Worm (Caenorhabditis elegans): ENCODE results near the gene srd-31.

The srd-31 gene

DNA sequence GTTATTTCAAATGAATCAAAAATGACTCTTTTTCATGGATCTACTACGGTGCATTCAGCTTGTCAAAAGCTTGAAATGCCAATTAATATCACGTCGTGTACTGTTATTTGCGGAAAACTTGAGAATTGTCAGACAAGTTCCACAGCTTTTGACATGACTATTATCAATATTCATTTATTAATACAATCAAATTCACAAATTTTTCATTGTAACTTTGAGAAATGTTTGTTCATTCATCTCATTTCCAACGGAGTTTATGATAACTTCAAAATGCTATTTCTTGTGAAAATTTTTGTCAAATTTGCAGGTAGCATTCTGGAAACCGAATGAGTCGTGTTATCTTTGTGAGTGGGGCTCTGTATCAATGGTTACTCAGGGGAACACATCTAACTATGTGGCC lies 16.4 kb downstream of the srd-31 start, which contains the start of gene C50E3.15:
Gene C50E3.15, plus strand, starts transcription at position 301 of the 400 bp plus-strand sequence.
- TF ChIP-seq madf-2 (tag; optimal IDR thresholded peaks at IDR 0.05): no peak
- TF ChIP-seq hlh-13 (GFP tag; optimal IDR thresholded peaks at IDR 0.05): no peak
- TF ChIP-seq che-1 (tag; optimal IDR thresholded peaks at IDR 0.05): no peak
- no peak for TF ChIP-seq ceh-14 (tag; optimal IDR thresholded peaks at IDR 0.05)
- no peak for TF ChIP-seq C08G9.2 (tag; optimal IDR thresholded peaks at IDR 0.05)
- no peak for TF ChIP-seq rnt-1 (tag; optimal IDR thresholded peaks at IDR 0.05)
- no peak for TF ChIP-seq ceh-30 (tag; optimal IDR thresholded peaks at IDR 0.05)
- TF ChIP-seq ceh-22 (tag; optimal IDR thresholded peaks at IDR 0.05): no peak

DNA sequence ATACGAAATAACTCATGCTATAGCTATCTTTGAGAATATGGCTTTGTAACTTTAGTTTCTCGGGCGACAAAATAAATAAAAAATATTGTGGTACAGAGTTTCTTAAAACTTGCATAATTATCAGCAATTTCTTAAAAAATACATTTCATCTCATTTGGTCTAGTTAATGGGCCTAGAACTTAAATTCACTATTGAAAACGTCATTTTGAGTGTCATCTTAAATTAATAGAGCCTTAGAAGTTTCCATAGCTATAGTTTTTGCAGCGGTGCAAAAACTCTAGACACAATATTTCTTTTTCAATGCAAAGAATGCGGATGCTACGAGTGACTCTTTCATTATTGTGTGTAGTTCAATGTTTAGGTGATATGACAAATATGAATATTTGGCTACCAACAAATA lies 22.5 kb downstream of the srd-31 start, which contains the start of gene clec-215:
Gene clec-215, plus strand, starts transcription at position 301 of the 400 bp plus-strand sequence.
- TF ChIP-seq ceh-48 (tag; optimal IDR thresholded peaks at IDR 0.05) (no peak), elt-2 (tag; optimal IDR thresholded peaks at IDR 0.05) (no peak), syd-9 (tag; optimal IDR thresholded peaks at IDR 0.05) (no peak), gmeb-2 (tag; optimal IDR thresholded peaks at IDR 0.05) (no peak), lim-6 (tag; optimal IDR thresholded peaks at IDR 0.05) (no peak)

DNA sequence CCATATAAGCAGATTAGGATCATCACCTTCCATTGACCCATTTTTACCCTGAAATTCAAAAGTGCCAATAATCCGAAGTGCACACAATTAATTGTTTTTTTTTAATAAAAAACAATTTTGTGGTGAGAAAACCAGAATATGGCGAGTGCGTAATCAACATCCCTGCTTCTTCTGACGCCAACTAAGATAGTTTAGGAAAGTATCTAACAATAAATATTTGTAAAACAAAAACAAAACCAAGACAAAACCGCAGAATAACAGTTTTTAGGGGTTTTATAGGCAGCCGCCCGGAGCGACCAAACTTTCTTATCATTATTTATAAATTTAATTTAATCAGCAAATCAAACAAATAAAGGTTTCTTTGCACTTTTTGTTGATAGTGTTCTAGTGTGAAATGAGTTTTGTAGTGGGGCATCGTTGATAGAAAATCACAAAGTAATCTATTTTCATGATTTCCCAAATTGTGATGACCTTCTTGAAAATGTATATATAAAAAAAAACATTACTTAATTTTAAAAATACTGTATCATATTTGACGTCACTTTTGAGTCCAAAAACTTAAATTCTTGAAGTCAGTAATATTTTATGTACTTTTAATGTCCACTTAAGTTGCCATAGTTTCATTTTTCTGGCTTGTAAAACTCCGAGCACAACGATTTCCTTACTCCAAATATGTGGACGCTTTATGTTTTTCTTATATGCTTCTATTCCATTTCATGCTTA lies 24.7 kb downstream of the srd-31 start, which contains the start of the genes folt-3 and clec-214:
Gene folt-3, minus strand, starts transcription at position 51 of the 723 bp plus-strand sequence.
Gene clec-214, plus strand, starts transcription at position 673 of the 723 bp plus-strand sequence.
- TF ChIP-seq lin-11 (tag; optimal IDR thresholded peaks at IDR 0.05) (no peak), C08G9.2 (tag; optimal IDR thresholded peaks at IDR 0.05) (no peak), ceh-19 (GFP tag; optimal IDR thresholded peaks at IDR 0.05) (no peak), T23F11.4 (GFP tag; optimal IDR thresholded peaks at IDR 0.05) (no peak), unc-86 (tag; optimal IDR thresholded peaks at IDR 0.05) (no peak), unc-55 (GFP tag; optimal IDR thresholded peaks at IDR 0.05) (no peak), K09A11.1 (tag; optimal IDR thresholded peaks at IDR 0.05; ENCODE audit: insufficient read depth) (no peak), eyg-1 (tag; optimal IDR thresholded peaks at IDR 0.05) (no peak), ceh-22 (tag; optimal IDR thresholded peaks at IDR 0.05) (no peak), dmd-4 (tag; optimal IDR thresholded peaks at IDR 0.05; ENCODE audit: borderline replicate concordance) (no peak), ceh-30 (tag; optimal IDR thresholded peaks at IDR 0.05) (no peak), dve-1 (tag; optimal IDR thresholded peaks at IDR 0.05) (no peak), tbx-2 (tag; optimal IDR thresholded peaks at IDR 0.05) (no peak), madf-2 (tag; optimal IDR thresholded peaks at IDR 0.05) (no peak), hlh-6 (tag; optimal IDR thresholded peaks at IDR 0.05) (no peak)

DNA sequence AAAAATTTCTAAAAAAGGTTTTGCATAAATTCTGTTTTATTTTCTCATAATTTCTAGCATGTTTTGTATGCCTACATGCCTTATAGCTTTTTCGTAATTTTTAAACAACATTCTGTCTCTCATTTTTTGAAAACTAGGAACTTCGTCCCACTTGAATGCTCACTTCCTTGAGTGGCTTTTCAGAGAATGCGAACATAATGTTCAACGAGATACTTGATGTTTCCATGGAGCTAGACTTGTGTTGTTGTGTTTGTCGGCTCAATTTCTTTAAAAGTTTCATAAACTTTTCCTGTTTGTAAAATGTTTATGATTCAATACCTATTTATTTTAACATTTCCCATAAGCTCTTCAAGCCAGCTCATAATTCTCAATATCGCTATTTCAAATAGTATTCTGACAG lies 29.7 kb downstream of the srd-31 start, which contains the start of gene clec-213:
Gene clec-213, plus strand, starts transcription at position 301 of the 400 bp plus-strand sequence.
- TF ChIP-seq nhr-11 (tag; optimal IDR thresholded peaks at IDR 0.05) (no peak), madf-2 (tag; optimal IDR thresholded peaks at IDR 0.05) (no peak), ceh-34 (tag; optimal IDR thresholded peaks at IDR 0.05) (no peak), elt-2 (tag; optimal IDR thresholded peaks at IDR 0.05) (no peak), elt-4 (tag; optimal IDR thresholded peaks at IDR 0.05) (no peak), dve-1 (tag; optimal IDR thresholded peaks at IDR 0.05) (no peak), fkh-10 (GFP tag; optimal IDR thresholded peaks at IDR 0.05) (no peak), pros-1 (tag; optimal IDR thresholded peaks at IDR 0.05) (no peak)

DNA sequence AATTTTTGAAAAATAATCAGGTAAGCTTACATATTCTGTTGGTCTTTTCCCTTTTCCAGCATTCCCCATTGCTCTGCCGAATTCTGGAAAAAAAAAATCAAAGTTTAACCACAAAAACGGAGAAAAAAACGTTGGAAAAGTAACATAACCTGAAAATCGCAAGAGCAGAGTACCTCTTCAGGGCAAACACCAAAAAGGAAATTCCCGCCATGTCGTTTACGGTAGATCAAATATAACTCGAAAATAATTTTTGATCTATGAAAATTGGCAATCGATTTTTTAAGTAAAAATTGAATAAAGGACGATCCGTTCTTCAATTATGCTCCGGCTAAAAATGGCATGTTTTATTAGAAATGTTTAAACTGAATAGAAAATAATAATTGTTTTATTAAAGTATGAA lies 31.2 kb downstream of the srd-31 start, which contains the start of gene C50E3.11:
Gene C50E3.11, minus strand, starts transcription at position 83 of the 400 bp plus-strand sequence.
- no peak for TF ChIP-seq pag-3 (tag; optimal IDR thresholded peaks at IDR 0.05; ENCODE audit: borderline replicate concordance)
- no peak for TF ChIP-seq zip-5 (tag; optimal IDR thresholded peaks at IDR 0.05)
- no peak for TF ChIP-seq hlh-15 (tag; optimal IDR thresholded peaks at IDR 0.05)
- TF ChIP-seq ceh-31 (tag; optimal IDR thresholded peaks at IDR 0.05): no peak
- no peak for TF ChIP-seq nhr-232 (tag; optimal IDR thresholded peaks at IDR 0.05)
- TF ChIP-seq ref-2 (tag; optimal IDR thresholded peaks at IDR 0.05): no peak
- no peak for TF ChIP-seq T23F11.4 (GFP tag; optimal IDR thresholded peaks at IDR 0.05)
- no peak for TF ChIP-seq gmeb-2 (tag; optimal IDR thresholded peaks at IDR 0.05)
- no peak for TF ChIP-seq ceh-18 (tag; optimal IDR thresholded peaks at IDR 0.05)
- TF ChIP-seq rnt-1 (tag; optimal IDR thresholded peaks at IDR 0.05): no peak
- no peak for TF ChIP-seq ceh-14 (tag; optimal IDR thresholded peaks at IDR 0.05)
- no peak for TF ChIP-seq fkh-6 (tag; optimal IDR thresholded peaks at IDR 0.05)
- TF ChIP-seq hlh-6 (tag; optimal IDR thresholded peaks at IDR 0.05): no peak
- TF ChIP-seq nhr-11 (tag; optimal IDR thresholded peaks at IDR 0.05): no peak
